Fruit fly (Drosophila melanogaster): ENCODE data around the gene TotZ.

DNA sequence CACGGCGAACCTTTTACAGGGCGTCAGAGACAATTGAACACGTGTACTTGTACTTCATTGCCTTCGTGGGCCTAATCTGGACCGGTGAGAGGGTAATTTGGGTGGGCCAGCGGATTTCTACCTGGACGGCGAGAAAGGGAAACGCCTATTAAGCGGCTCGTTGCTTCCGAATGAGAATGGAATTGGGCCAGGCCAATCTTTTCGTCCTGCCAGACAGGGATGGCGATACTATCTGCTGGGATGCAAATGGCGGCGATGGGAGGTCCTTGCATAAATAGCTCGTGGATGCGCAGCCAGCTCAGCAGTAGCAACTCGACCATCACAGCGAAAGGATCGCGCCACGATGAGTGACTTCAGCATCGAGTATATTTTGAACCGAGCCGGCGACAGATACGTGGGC lies 30.8 kb upstream of the TotZ start, which contains the start of gene CG15696:
- TF ChIP-seq psq (optimal IDR thresholded peaks at IDR 0.05) (no peak), h (optimal IDR thresholded peaks at IDR 0.05) (no peak)

Measured in Kc167 (cell line).